Worm (Caenorhabditis elegans) whole organism, young adult: ENCODE results near the gene F16B12.4.

Experiments
- B0019.2 ChIP-seq: fragments of 200-800 bp; sonication (Bioruptor generic); conservative IDR thresholded peaks from 2 replicates; pipeline ENCODE4 v1.3.6; 2022; ENCODE audit warnings: missing genetic modification reagents, missing genetic modification characterization, missing compliant biosample characterization
- F55B11.4 ChIP-seq: sonication (generic microtip); optimal IDR thresholded peaks from 2 replicates; lab custom pipeline; 2016; ENCODE audit warnings: missing compliant biosample characterization, missing genetic modification characterization, borderline replicate concordance; ENCODE audit not compliant: insufficient read depth
- ama-1 ChIP-seq, 3 experiments: fragments of 150-350 bp in 1 of 3; sonication (generic microtip) in 2 of 3; optimal IDR thresholded peaks; 2 replicates each; lab custom pipeline; 2014 to 2018; ENCODE audit warnings: missing biosample characterization in 2 of 3, missing genetic modification characterization in 2 of 3, missing genetic modification reagents in 2 of 3
- egrh-3 ChIP-seq: fragments of 200-800 bp; sonication (Bioruptor generic); IDR thresholded peaks from 2 replicates; pipeline ENCODE4 v1.3.6; 2022; ENCODE audit warnings: missing genetic modification reagents, missing genetic modification characterization, missing compliant biosample characterization
- hrde-1 ChIP-seq: sonication (generic microtip); optimal IDR thresholded peaks from 2 replicates; lab custom pipeline; 2016; ENCODE audit warnings: missing genetic modification characterization, mild to moderate bottlenecking, missing compliant biosample characterization, moderate library complexity, missing genotype, missing genetic modification reagents, borderline replicate concordance
- hsf-1 ChIP-seq: fragments of 200-800 bp; sonication (Bioruptor generic); IDR thresholded peaks from 2 replicates; pipeline ENCODE4 v1.3.6; 2022; ENCODE audit warnings: missing genetic modification reagents, missing genetic modification characterization, missing compliant biosample characterization
- lsy-27 ChIP-seq: sonication (generic microtip); optimal IDR thresholded peaks from 2 replicates; lab custom pipeline; 2017; ENCODE audit warnings: missing genetic modification characterization, mild to moderate bottlenecking, missing compliant biosample characterization, antibody characterized with exemption, missing genotype, borderline replicate concordance; ENCODE audit not compliant: insufficient read depth
- madf-6 ChIP-seq: fragments of 200-800 bp; sonication (Bioruptor generic); IDR thresholded peaks from 2 replicates; pipeline ENCODE4 v1.3.6; 2022; ENCODE audit warnings: missing genetic modification reagents, missing genetic modification characterization, missing compliant biosample characterization
- nfya-2 ChIP-seq: fragments of 200-800 bp; sonication (Bioruptor generic); IDR thresholded peaks from 2 replicates; pipeline ENCODE4 v1.3.6; 2022; ENCODE audit warnings: missing genetic modification reagents, missing genetic modification characterization, missing compliant biosample characterization

ce11 chrX:14047609-14048008 lies 50.9 kb downstream of the F16B12.4 start:
- TF ChIP-seq nfya-2 (GFP tag; lab: Robert Waterston, UW) (no peak), egrh-3 (no peak), B0019.2 (GFP tag; lab: Robert Waterston, UW) (no peak), madf-6 (GFP tag; lab: Robert Waterston, UW) (no peak), lsy-27 (no peak), F55B11.4 (no peak), hrde-1 (tag; lab: Kevin White, UChicago) (no peak), ama-1 (optimal IDR thresholded peaks at IDR 0.05; lab: Kevin White, UChicago) (no peak), ama-1 (GFP tag; optimal IDR thresholded peaks at IDR 0.05; lab: Kevin White, UChicago) (no peak), hsf-1 (GFP tag; lab: Robert Waterston, UW) (no peak)
